Fruit fly (Drosophila melanogaster): ENCODE measurements around the gene Trf2.

The Trf2 gene

DNA sequence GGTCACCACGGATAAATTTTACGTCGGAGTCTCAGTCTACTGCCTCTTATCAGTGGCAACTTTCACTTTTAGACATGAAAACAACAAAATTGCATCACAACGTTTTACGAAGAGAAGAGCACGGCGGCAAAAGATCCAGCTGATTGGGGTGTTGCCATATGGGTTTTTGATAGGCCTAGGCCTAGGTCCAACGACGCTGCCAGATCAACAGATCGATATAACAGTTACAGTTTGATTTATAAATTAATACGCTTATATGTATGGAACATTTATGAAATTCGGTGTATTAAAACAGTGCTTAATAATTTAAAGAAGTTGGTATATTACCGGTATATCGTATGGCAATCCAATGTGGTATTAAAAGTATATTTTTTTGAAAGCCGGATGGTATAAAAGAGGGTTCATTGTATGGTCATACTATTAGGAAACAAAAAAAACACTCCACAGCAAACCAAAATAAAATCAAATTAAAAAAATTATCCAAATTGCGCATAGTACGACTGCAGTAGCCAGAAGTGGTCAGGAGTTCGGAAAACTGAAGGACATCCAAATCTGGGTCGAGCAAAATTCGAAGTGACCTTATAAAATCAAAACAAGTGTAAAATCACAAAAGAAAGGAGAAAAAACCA is 27.7 kb downstream of the Trf2 start, which contains the start of gene CG1440 (continued):
- no peak for TF ChIP-seq NFAT (GFP tag; IDR thresholded peaks at IDR 0.05)
- no peak for TF ChIP-seq CG1233 (GFP tag; optimal IDR thresholded peaks at IDR 0.05)
- no peak for TF ChIP-seq en (GFP tag; optimal IDR thresholded peaks at IDR 0.05)
- TF ChIP-seq kay (GFP tag; optimal IDR thresholded peaks at IDR 0.05) = no peak
- TF ChIP-seq eyg (GFP tag; optimal IDR thresholded peaks at IDR 0.05) = no peak
- peak; percentile 28 for TF ChIP-seq lilli (GFP tag; optimal IDR thresholded peaks at IDR 0.05)
- TF ChIP-seq GATAe (GFP tag; conservative IDR thresholded peaks at IDR 0.05) = no peak
- no peak for TF ChIP-seq gcm2 (GFP tag; optimal IDR thresholded peaks at IDR 0.05)
- no peak for TF ChIP-seq nerfin-2 (GFP tag; IDR thresholded peaks at IDR 0.05; ENCODE audit: partially characterized antibody)
- peak in 1 of 3 experiments; percentile 59 for TF ChIP-seq Stat92E (GFP tag; optimal IDR thresholded peaks at IDR 0.05)
- peak; percentile 60 for TF ChIP-seq Lhr (GFP tag; optimal IDR thresholded peaks at IDR 0.05)
- no peak for TF ChIP-seq CG12299 (tag; optimal IDR thresholded peaks at IDR 0.05)
- peak; percentile 81 for TF ChIP-seq sqz (GFP tag; optimal IDR thresholded peaks at IDR 0.05)
- no peak for TF ChIP-seq CrebB (tag; optimal IDR thresholded peaks at IDR 0.05)
- TF ChIP-seq CG14667 (GFP tag; IDR thresholded peaks at IDR 0.05) = no peak
- TF ChIP-seq trem (tag; optimal IDR thresholded peaks at IDR 0.05) = peak; percentile 64
- TF ChIP-seq CG1647 (GFP tag; optimal IDR thresholded peaks at IDR 0.05) = no peak
- TF ChIP-seq CG2199 (GFP tag; IDR thresholded peaks at IDR 0.05) = no peak
- TF ChIP-seq CG17612 (GFP tag; IDR thresholded peaks at IDR 0.05) = no peak
- TF ChIP-seq fru (optimal IDR thresholded peaks at IDR 0.05) = no peak
- no peak for TF ChIP-seq CG4360 (GFP tag; IDR thresholded peaks at IDR 0.05)
- TF ChIP-seq caup (GFP tag; optimal IDR thresholded peaks at IDR 0.05; ENCODE audit: severe bottlenecking) = peak; percentile 8
- TF ChIP-seq ERR (GFP tag; optimal IDR thresholded peaks at IDR 0.05) = no peak
- no peak for TF ChIP-seq Max (GFP tag; optimal IDR thresholded peaks at IDR 0.05)
- peak; percentile 40 for TF ChIP-seq CG10147 (GFP tag; optimal IDR thresholded peaks at IDR 0.05)
- peak; percentile 39 for TF ChIP-seq stwl (tag; optimal IDR thresholded peaks at IDR 0.05)
- no peak for TF ChIP-seq odd (GFP tag; optimal IDR thresholded peaks at IDR 0.05)
- 0 out of 2 replicates have a peak, but pooled peaks have one; percentile 42 for TF ChIP-seq CG9932 (GFP tag; IDR thresholded peaks at IDR 0.05)
- TF ChIP-seq ems (GFP tag; optimal IDR thresholded peaks at IDR 0.05) = no peak
- TF ChIP-seq Hsf (GFP tag; optimal IDR thresholded peaks at IDR 0.05) = no peak
- TF ChIP-seq knrl (GFP tag; IDR thresholded peaks at IDR 0.05; ENCODE audit: partially characterized antibody) = peak; percentile 11; the same call in 1 of the 3 replicates
- no peak for TF ChIP-seq CHES-1-like (GFP tag; optimal IDR thresholded peaks at IDR 0.05)
- TF ChIP-seq wek (GFP tag; optimal IDR thresholded peaks at IDR 0.05) = no peak
- TF ChIP-seq Mad (GFP tag; optimal IDR thresholded peaks at IDR 0.05) = peak; percentile 4
- TF ChIP-seq CG18262 (tag; optimal IDR thresholded peaks at IDR 0.05) = peak; percentile 5
- TF ChIP-seq CG11247 (GFP tag; IDR thresholded peaks at IDR 0.05) = no peak
- TF ChIP-seq CkIIα-i1 (GFP tag; IDR thresholded peaks at IDR 0.05) = no peak
- TF ChIP-seq crc (GFP tag; optimal IDR thresholded peaks at IDR 0.05) = no peak
- no peak for TF ChIP-seq NfI (GFP tag; optimal IDR thresholded peaks at IDR 0.05)
- TF ChIP-seq Dbx (GFP tag; IDR thresholded peaks at IDR 0.05) = no peak
- TF ChIP-seq Atf6 (GFP tag; IDR thresholded peaks at IDR 0.05) = 0 out of 2 replicates have a peak, but pooled peaks have one; percentile 5
- no peak for TF ChIP-seq CG10274 (GFP tag; optimal IDR thresholded peaks at IDR 0.05)
- no peak for TF ChIP-seq CG2678 (tag; optimal IDR thresholded peaks at IDR 0.05)
- peak; percentile 48 for TF ChIP-seq PHDP (tag; optimal IDR thresholded peaks at IDR 0.05)
- peak; percentile 20 for TF ChIP-seq CG4617 (GFP tag; optimal IDR thresholded peaks at IDR 0.05; ENCODE audit: borderline replicate concordance)
- TF ChIP-seq prd (optimal IDR thresholded peaks at IDR 0.05) = no peak
- TF ChIP-seq prd (GFP tag; IDR thresholded peaks at IDR 0.05) = 0 out of 3 replicates have a peak, but pooled peaks have one; percentile 29
- TF ChIP-seq ara (GFP tag; IDR thresholded peaks at IDR 0.05) = no peak
- no peak for TF ChIP-seq CG3995 (GFP tag; optimal IDR thresholded peaks at IDR 0.05)
- peak; percentile 30 for TF ChIP-seq Sry-δ (GFP tag; optimal IDR thresholded peaks at IDR 0.05)
- no peak for TF ChIP-seq sens-2 (GFP tag; IDR thresholded peaks at IDR 0.05)

All from whole organism, embryonic.